Worm (Caenorhabditis elegans) whole organism, L3 larva: ENCODE data around the gene arl-8.

Source experiments
- ama-1 ChIP-seq: fragments of 150-350 bp; optimal IDR thresholded peaks from 2 replicates; lab custom pipeline; 2018
- elt-1 ChIP-seq: fragments of 150-350 bp; optimal IDR thresholded peaks from 2 replicates; lab custom pipeline; 2014; ENCODE audit warnings: missing biosample characterization, missing genetic modification characterization
- elt-2 ChIP-seq: sonication (generic microtip); optimal IDR thresholded peaks from 2 replicates; lab custom pipeline; 2016; ENCODE audit warnings: missing genetic modification reagents, mild to moderate bottlenecking, missing genetic modification characterization, missing compliant biosample characterization
- mdl-1 ChIP-seq: fragments of 150-350 bp; optimal IDR thresholded peaks from 2 replicates; lab custom pipeline; 2014; ENCODE audit warnings: missing biosample characterization, missing genetic modification characterization
- ztf-11 ChIP-seq: fragments of 150-350 bp; optimal IDR thresholded peaks from 2 replicates; lab custom pipeline; 2014; ENCODE audit warnings: missing biosample characterization, missing genetic modification characterization

ce11 chrIV:14754912-14755311 is 43.0 kb upstream of the arl-8 start, which contains the start of gene Y57G11C.499:
- no peak for TF ChIP-seq ama-1
- no peak for TF ChIP-seq mdl-1 (tag; lab: Kevin White, UChicago)
- TF ChIP-seq elt-2 (tag; lab: Kevin White, UChicago): no peak
- TF ChIP-seq ztf-11 (tag; lab: Kevin White, UChicago): no peak
- TF ChIP-seq elt-1: no peak
